Fruit fly (Drosophila melanogaster): ENCODE data around the gene CG42564.

The CG42564 gene

DNA sequence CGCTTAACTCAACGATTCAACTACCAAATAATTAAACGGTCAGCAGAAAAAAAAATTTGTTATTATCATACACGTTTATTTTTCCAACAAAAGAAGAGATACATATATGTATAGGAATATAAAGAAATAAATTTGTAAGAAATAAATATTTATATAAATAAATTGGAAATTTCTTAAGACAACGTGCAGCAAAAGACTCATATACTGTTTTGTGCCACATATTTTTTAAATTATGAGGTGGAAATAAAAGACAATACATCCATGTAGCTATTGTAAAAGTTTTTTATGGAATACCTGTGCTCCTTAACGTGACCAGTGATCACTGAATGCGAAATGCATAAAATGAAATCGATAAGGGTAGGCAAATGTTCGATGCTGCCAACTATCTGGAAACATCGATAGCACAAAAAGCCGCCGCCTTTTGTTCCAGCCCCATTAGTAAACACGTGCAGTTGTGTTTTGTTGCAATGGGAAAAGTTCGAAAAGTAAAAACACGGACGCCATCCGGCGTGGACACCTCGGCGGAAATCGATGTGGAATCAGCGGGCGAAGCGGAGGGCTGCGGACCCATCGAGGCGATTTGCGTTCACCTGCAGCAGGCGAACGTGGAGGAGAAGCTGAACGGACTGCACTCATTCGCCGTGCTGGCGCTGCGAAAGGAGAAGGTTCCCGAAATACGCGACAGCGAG, 5.6 kb upstream of the CG42564 start, which contains the start of gene CG10286 (continued):
- peak; percentile 64 for TF ChIP-seq CG7556 (GFP tag; optimal IDR thresholded peaks at IDR 0.05)
- peak; percentile 73 for TF ChIP-seq sens (GFP tag)
- no peak for TF ChIP-seq H15 (GFP tag; IDR thresholded peaks at IDR 0.05)
- peak; percentile 82 for TF ChIP-seq BEAF-32 (GFP tag; optimal IDR thresholded peaks at IDR 0.05)
- peak; percentile 6 for TF ChIP-seq fd96Cb (tag; optimal IDR thresholded peaks at IDR 0.05)
- no peak for TF ChIP-seq CG4328 (GFP tag; optimal IDR thresholded peaks at IDR 0.05)
- 0 out of 2 replicates have a peak, but pooled peaks have one; percentile 5 for TF ChIP-seq Ptx1 (GFP tag; IDR thresholded peaks at IDR 0.05)
- TF ChIP-seq stc (GFP tag; IDR thresholded peaks at IDR 0.05), result no peak
- peak; percentile 22 for TF ChIP-seq CG9817 (tag; optimal IDR thresholded peaks at IDR 0.05)
- peak; percentile 23 for TF ChIP-seq Jarid2 (GFP tag; optimal IDR thresholded peaks at IDR 0.05)
- TF ChIP-seq CG13424 (tag; optimal IDR thresholded peaks at IDR 0.05), result peak; percentile 7
- peak; percentile 74 for TF ChIP-seq gfzf (GFP tag; optimal IDR thresholded peaks at IDR 0.05)
- TF ChIP-seq MESR4 (GFP tag; optimal IDR thresholded peaks at IDR 0.05), result peak; percentile 60
- no peak for TF ChIP-seq Dip2 (GFP tag; IDR thresholded peaks at IDR 0.05)
- peak; percentile 20 for TF ChIP-seq Hr3 (GFP tag; optimal IDR thresholded peaks at IDR 0.05)
- no peak for TF ChIP-seq CG7745 (tag; optimal IDR thresholded peaks at IDR 0.05)
- peak; percentile 68 for TF ChIP-seq unc-4 (GFP tag; IDR thresholded peaks at IDR 0.05; ENCODE audit: partially characterized antibody)
- peak; percentile 68 for TF ChIP-seq MBD-R2 (GFP tag; IDR thresholded peaks at IDR 0.05)
- no peak for TF ChIP-seq croc (GFP tag; conservative IDR thresholded peaks at IDR 0.05)
- no peak for TF ChIP-seq maf-S (GFP tag; optimal IDR thresholded peaks at IDR 0.05)
- peak; percentile 32 for TF ChIP-seq CG13296 (GFP tag; optimal IDR thresholded peaks at IDR 0.05)
- peak; percentile 21 for TF ChIP-seq CG7928 (GFP tag; optimal IDR thresholded peaks at IDR 0.05)
- no peak for TF ChIP-seq CG3838 (GFP tag; optimal IDR thresholded peaks at IDR 0.05)
- peak in 1 of 2 experiments; percentile 24 for TF ChIP-seq bsh (GFP tag; optimal IDR thresholded peaks at IDR 0.05)
- TF ChIP-seq CG7987 (GFP tag; optimal IDR thresholded peaks at IDR 0.05), result peak; percentile 54
- peak; percentile 53 for TF ChIP-seq lab (GFP tag; optimal IDR thresholded peaks at IDR 0.05)
- TF ChIP-seq CG1792 (GFP tag; optimal IDR thresholded peaks at IDR 0.05), result no peak
- no peak for TF ChIP-seq CG9609 (GFP tag; optimal IDR thresholded peaks at IDR 0.05)
- TF ChIP-seq Antp (GFP tag; optimal IDR thresholded peaks at IDR 0.05), result peak; percentile 2
- peak; percentile 65 for TF ChIP-seq row (GFP tag; IDR thresholded peaks at IDR 0.05)
- TF ChIP-seq bbx (GFP tag; IDR thresholded peaks at IDR 0.05; ENCODE audit: partially characterized antibody), result peak; percentile 87
- TF ChIP-seq CG15011 (GFP tag; optimal IDR thresholded peaks at IDR 0.05), result no peak
- TF ChIP-seq CG6689 (GFP tag; IDR thresholded peaks at IDR 0.05), result peak; percentile 48; the same call in 1 of the 2 replicates
- TF ChIP-seq Doc3 (GFP tag; IDR thresholded peaks at IDR 0.05; ENCODE audit: partially characterized antibody), result peak; percentile 51; the same call in 2 of the 3 replicates
- TF ChIP-seq scrt (GFP tag; optimal IDR thresholded peaks at IDR 0.05), result peak; percentile 25
- TF ChIP-seq stwl (tag; optimal IDR thresholded peaks at IDR 0.05), result peak; percentile 3
- TF ChIP-seq chif (GFP tag; optimal IDR thresholded peaks at IDR 0.05), result peak in 1 of 2 experiments; percentile 11
- TF ChIP-seq Myb (GFP tag; optimal IDR thresholded peaks at IDR 0.05), result no peak
- TF ChIP-seq CG2116 (GFP tag; optimal IDR thresholded peaks at IDR 0.05), result peak; percentile 56
- peak; percentile 48 for TF ChIP-seq ssp (GFP tag; IDR thresholded peaks at IDR 0.05)
- peak; percentile 61 for TF ChIP-seq CG1603 (tag; optimal IDR thresholded peaks at IDR 0.05)
- peak; percentile 1 for TF ChIP-seq Hsf (GFP tag; optimal IDR thresholded peaks at IDR 0.05)
- no peak for TF ChIP-seq sens-2 (GFP tag; IDR thresholded peaks at IDR 0.05)
- peak; percentile 1 for TF ChIP-seq CG2875 (GFP tag; optimal IDR thresholded peaks at IDR 0.05)
- no peak; the same call in 1 of the 2 replicates for TF ChIP-seq toy (GFP tag; IDR thresholded peaks at IDR 0.05)
- 0 out of 3 replicates have a peak, but pooled peaks have one; percentile 18 for TF ChIP-seq mld (GFP tag; IDR thresholded peaks at IDR 0.05; ENCODE audit: partially characterized antibody)
- TF ChIP-seq CG33213 (GFP tag; optimal IDR thresholded peaks at IDR 0.05), result peak; percentile 47
- TF ChIP-seq hkb (optimal IDR thresholded peaks at IDR 0.05), result no peak
- peak; percentile 17 for TF ChIP-seq hkb (GFP tag; IDR thresholded peaks at IDR 0.05)

Measured in whole organism, embryonic.